Worm (Caenorhabditis elegans) whole organism, L1 larva: ENCODE measurements around the gene tbb-1.

Source experiments
- C04F5.9 ChIP-seq: sonication (generic microtip); optimal IDR thresholded peaks from 2 replicates; lab custom pipeline; 2016; ENCODE audit warnings: missing genetic modification characterization, missing compliant biosample characterization
- C16A3.4 ChIP-seq: fragments of 150-350 bp; optimal IDR thresholded peaks from 2 replicates; lab custom pipeline; 2014; ENCODE audit warnings: missing biosample characterization, missing genetic modification characterization
- C34B4.2 ChIP-seq: sonication (generic microtip); optimal IDR thresholded peaks from 2 replicates; lab custom pipeline; 2017; ENCODE audit warnings: mild to moderate bottlenecking, missing genetic modification characterization, missing compliant biosample characterization
- F16B12.6 ChIP-seq: fragments of 150-350 bp; optimal IDR thresholded peaks from 2 replicates; lab custom pipeline; 2014; ENCODE audit warnings: missing biosample characterization, missing genetic modification characterization
- aha-1 ChIP-seq: fragments of 150-350 bp; optimal IDR thresholded peaks from 2 replicates; lab custom pipeline; 2014; ENCODE audit warnings: missing biosample characterization, missing genetic modification characterization
- aly-2 ChIP-seq: fragments of 150-350 bp; optimal IDR thresholded peaks from 2 replicates; lab custom pipeline; 2014; ENCODE audit warnings: missing biosample characterization, missing genetic modification characterization
- ceh-8 ChIP-seq: fragments of 200-800 bp; sonication (Bioruptor generic); optimal IDR thresholded peaks from 2 replicates; lab custom pipeline; 2018; ENCODE audit warnings: mild to moderate bottlenecking, missing genetic modification characterization, moderate library complexity, missing compliant biosample characterization
- ceh-88 ChIP-seq: fragments of 200-800 bp; sonication (Bioruptor generic); IDR thresholded peaks from 2 replicates; pipeline ENCODE4 v1.3.6; 2022; ENCODE audit warnings: missing genetic modification characterization, missing compliant biosample characterization
- ceh-90 ChIP-seq: sonication (generic microtip); optimal IDR thresholded peaks from 2 replicates; lab custom pipeline; 2016; ENCODE audit warnings: missing genetic modification characterization, missing compliant biosample characterization
- dpl-1 ChIP-seq, 3 experiments: fragments of 150-350 bp in 2 of 3; sonication (generic microtip) in 1 of 3; optimal IDR thresholded peaks; 2 replicates each; lab custom pipeline; 2014 to 2017; ENCODE audit warnings: missing biosample characterization in 3 of 3, missing genetic modification characterization in 3 of 3, missing genetic modification reagents in 3 of 3
- dsc-1 ChIP-seq: sonication (generic microtip); optimal IDR thresholded peaks from 2 replicates; lab custom pipeline; 2016; ENCODE audit warnings: mild to moderate bottlenecking, missing genetic modification characterization, missing compliant biosample characterization
- efl-1 ChIP-seq, 4 experiments: fragments of 150-350 bp; optimal IDR thresholded peaks in 3 of 4; peaks in 1 of 4; 1 replicate in 1 of 4; 2 replicates in 3 of 4; lab custom pipeline; 2014; ENCODE audit warnings: missing biosample characterization in 2 of 4, missing genetic modification characterization in 2 of 4, missing genetic modification reagents in 2 of 4
- egl-13 ChIP-seq: sonication (generic microtip); optimal IDR thresholded peaks from 2 replicates; lab custom pipeline; 2016; ENCODE audit warnings: missing genotype, missing genetic modification reagents, missing genetic modification characterization, missing compliant biosample characterization
- egl-27 ChIP-seq, 2 experiments: fragments of 150-350 bp in 1 of 2; sonication (generic microtip); optimal IDR thresholded peaks; 3 replicates each; lab custom pipeline; 2017 to 2018; ENCODE audit warnings: missing biosample characterization in 2 of 2, missing genetic modification characterization in 2 of 2, missing genetic modification reagents in 2 of 2
- elt-2 ChIP-seq: sonication (generic microtip); optimal IDR thresholded peaks from 2 replicates; lab custom pipeline; 2016; ENCODE audit warnings: missing genetic modification characterization, mild to moderate bottlenecking, inconsistent platforms, missing compliant biosample characterization, missing genetic modification reagents
- elt-3 ChIP-seq, 6 experiments: fragments of 150-350 bp in 1 of 6; sonication (generic microtip); optimal IDR thresholded peaks; 2 replicates each; lab custom pipeline; 2017 to 2018; ENCODE audit warnings: missing biosample characterization in 6 of 6, missing genetic modification characterization in 6 of 6, inconsistent platforms in 1 of 6
- fkh-8 ChIP-seq: sonication (generic microtip); optimal IDR thresholded peaks from 2 replicates; lab custom pipeline; 2016; ENCODE audit warnings: mild to moderate bottlenecking, missing genetic modification characterization, missing compliant biosample characterization
- fos-1 ChIP-seq: fragments of 150-350 bp; optimal IDR thresholded peaks from 2 replicates; lab custom pipeline; 2014; ENCODE audit warnings: missing biosample characterization, missing genetic modification characterization
- grh-1 ChIP-seq: fragments of 200-800 bp; sonication (Bioruptor generic); IDR thresholded peaks from 2 replicates; pipeline ENCODE4 v1.3.6; 2022; ENCODE audit warnings: missing genetic modification reagents, missing genetic modification characterization, missing compliant biosample characterization
- hlh-4 ChIP-seq: sonication (generic microtip); optimal IDR thresholded peaks from 2 replicates; lab custom pipeline; 2016; ENCODE audit warnings: mild to moderate bottlenecking, missing genetic modification characterization, missing compliant biosample characterization
- hpl-2 ChIP-seq: fragments of 150-350 bp; optimal IDR thresholded peaks from 2 replicates; lab custom pipeline; 2014; ENCODE audit warnings: missing biosample characterization, missing genetic modification reagents, missing genetic modification characterization
- isw-1 ChIP-seq: fragments of 200-800 bp; sonication (Bioruptor generic); IDR thresholded peaks from 2 replicates; pipeline ENCODE4 v1.3.6; 2022; ENCODE audit warnings: missing genetic modification characterization, missing compliant biosample characterization
- lin-13 ChIP-seq: fragments of 150-350 bp; optimal IDR thresholded peaks from 2 replicates; lab custom pipeline; 2014; ENCODE audit warnings: missing biosample characterization, missing genetic modification reagents, missing genetic modification characterization
- lin-35 ChIP-seq, 2 experiments: fragments of 150-350 bp; optimal IDR thresholded peaks; 2 replicates each; lab custom pipeline; 2014; ENCODE audit warnings: missing biosample characterization in 2 of 2, missing genetic modification characterization in 2 of 2, missing genetic modification reagents in 2 of 2
- lsy-2 ChIP-seq, 2 experiments: fragments of 150-350 bp; optimal IDR thresholded peaks; 2 replicates each; lab custom pipeline; 2014; ENCODE audit warnings: missing biosample characterization in 2 of 2, missing genetic modification characterization in 2 of 2
- mab-9 ChIP-seq: fragments of 200-800 bp; sonication (Bioruptor generic); IDR thresholded peaks from 2 replicates; pipeline ENCODE4 v1.3.6; 2022; ENCODE audit warnings: missing genetic modification reagents, missing genetic modification characterization, missing compliant biosample characterization
- mdl-1 ChIP-seq, 2 experiments: fragments of 150-350 bp; optimal IDR thresholded peaks; 2 replicates each; lab custom pipeline; 2014 to 2017; ENCODE audit warnings: missing biosample characterization in 2 of 2, missing genetic modification characterization in 2 of 2, inconsistent platforms in 1 of 2
- mef-2 ChIP-seq: fragments of 150-350 bp; optimal IDR thresholded peaks from 2 replicates; lab custom pipeline; 2014; ENCODE audit warnings: missing biosample characterization, missing genetic modification characterization
- mep-1 ChIP-seq: fragments of 150-350 bp; optimal IDR thresholded peaks from 2 replicates; lab custom pipeline; 2014; ENCODE audit warnings: missing biosample characterization, missing genetic modification characterization
- nhr-11 ChIP-seq: fragments of 150-350 bp; optimal IDR thresholded peaks from 2 replicates; lab custom pipeline; 2014; ENCODE audit warnings: missing biosample characterization, missing genetic modification characterization
- nhr-19 ChIP-seq: fragments of 200-800 bp; sonication (Bioruptor generic); conservative IDR thresholded peaks from 2 replicates; pipeline ENCODE4 v1.3.6; 2022; ENCODE audit warnings: missing genetic modification characterization, missing compliant biosample characterization
- nhr-20 ChIP-seq: sonication (generic microtip); optimal IDR thresholded peaks from 2 replicates; lab custom pipeline; 2016; ENCODE audit warnings: mild to moderate bottlenecking, missing genetic modification characterization, missing compliant biosample characterization
- nhr-28 ChIP-seq: fragments of 150-350 bp; optimal IDR thresholded peaks from 2 replicates; lab custom pipeline; 2014; ENCODE audit warnings: missing biosample characterization, missing genetic modification characterization
- nhr-71 ChIP-seq: sonication (generic microtip); optimal IDR thresholded peaks from 2 replicates; lab custom pipeline; 2016; ENCODE audit warnings: mild to moderate bottlenecking, missing genetic modification characterization, moderate library complexity, missing compliant biosample characterization
- nhr-84 ChIP-seq: sonication (generic microtip); optimal IDR thresholded peaks from 2 replicates; lab custom pipeline; 2017; ENCODE audit warnings: missing biosample characterization, missing genetic modification characterization
- nhr-90 ChIP-seq: sonication (generic microtip); optimal IDR thresholded peaks from 2 replicates; lab custom pipeline; 2016; ENCODE audit warnings: mild to moderate bottlenecking, missing genetic modification characterization, missing compliant biosample characterization; ENCODE audit not compliant: poor library complexity
- pax-3 ChIP-seq: fragments of 200-800 bp; sonication (Bioruptor generic); optimal IDR thresholded peaks from 2 replicates; lab custom pipeline; 2018; ENCODE audit warnings: mild to moderate bottlenecking, missing genetic modification characterization, moderate library complexity, missing compliant biosample characterization
- skn-1 ChIP-seq: fragments of 150-350 bp; optimal IDR thresholded peaks from 2 replicates; lab custom pipeline; 2014; ENCODE audit warnings: missing biosample characterization, missing genetic modification characterization
- sup-37 ChIP-seq: fragments of 200-800 bp; sonication (Bioruptor generic); optimal IDR thresholded peaks from 2 replicates; lab custom pipeline; 2018; ENCODE audit warnings: mild to moderate bottlenecking, missing genetic modification characterization, missing compliant biosample characterization
- swsn-7 ChIP-seq: sonication (generic microtip); optimal IDR thresholded peaks from 2 replicates; lab custom pipeline; 2016; ENCODE audit warnings: missing genetic modification characterization, missing compliant biosample characterization
- tbx-2 ChIP-seq: sonication (generic microtip); optimal IDR thresholded peaks from 2 replicates; lab custom pipeline; 2016; ENCODE audit warnings: missing genetic modification characterization, missing compliant biosample characterization
- unc-30 ChIP-seq: sonication (generic microtip); optimal IDR thresholded peaks from 2 replicates; lab custom pipeline; 2017; ENCODE audit warnings: missing biosample characterization, missing genetic modification characterization
- unc-98 ChIP-seq: fragments of 200-800 bp; sonication (Bioruptor generic); IDR thresholded peaks from 2 replicates; pipeline ENCODE4 v1.3.6; 2022; ENCODE audit warnings: missing genetic modification characterization, missing compliant biosample characterization
- ztf-11 ChIP-seq, 2 experiments: sonication (generic microtip); optimal IDR thresholded peaks; 2 replicates each; lab custom pipeline; 2016 to 2017; ENCODE audit warnings: missing genetic modification characterization in 2 of 2, missing biosample characterization in 1 of 2, missing compliant biosample characterization in 1 of 2

Gene tbb-1

DNA sequence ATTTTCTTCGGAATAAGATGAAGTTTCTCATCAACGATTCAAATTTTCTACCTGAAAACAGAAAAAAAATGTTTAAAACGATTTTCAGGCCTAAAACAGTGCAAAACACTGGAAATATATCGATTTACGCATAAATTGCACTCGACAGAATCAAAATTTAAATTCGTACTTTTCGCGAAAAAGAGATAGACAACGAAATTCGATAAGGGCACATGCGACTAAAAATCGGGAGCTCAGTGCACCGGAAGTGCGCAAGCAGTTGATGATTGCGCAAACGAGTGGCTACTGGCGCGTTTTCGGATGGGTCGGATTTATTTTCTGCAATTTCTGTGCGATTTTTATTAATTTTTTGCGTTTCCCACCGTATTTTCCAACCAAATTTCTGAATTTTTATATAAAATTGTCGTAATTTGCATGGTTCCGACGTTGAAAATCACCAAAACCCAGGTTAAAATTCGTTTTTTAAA is 35.2 kb downstream of the tbb-1 start, which contains the start of the genes Y39A1A.21 and Y39A1A.22 (continued):
- TF ChIP-seq F16B12.6 (tag; lab: Kevin White, UChicago) (peak; percentile 73), ztf-11 (tag; optimal IDR thresholded peaks at IDR 0.05; lab: Kevin White, UChicago) (peak in 1 of 2 experiments; percentile 75), nhr-11 (peak; percentile 35), nhr-20 (peak; percentile 78), unc-98 (GFP tag; lab: Robert Waterston, UW) (no peak), egl-13 (tag; lab: Kevin White, UChicago) (peak; percentile 64), mef-2 (tag; lab: Kevin White, UChicago) (peak; percentile 33), dpl-1 (GFP tag; optimal IDR thresholded peaks at IDR 0.05; lab: Kevin White, UChicago) (peak; percentile 79 to 85 (median 82)), mep-1 (tag; lab: Kevin White, UChicago) (peak; percentile 88), nhr-28 (tag; lab: Kevin White, UChicago) (no peak), aly-2 (tag; lab: Kevin White, UChicago) (peak; percentile 86), elt-2 (tag; lab: Kevin White, UChicago) (peak; percentile 49), efl-1 (optimal IDR thresholded peaks at IDR 0.05; lab: Kevin White, UChicago) (peak; percentile 84 to 86), efl-1 (GFP tag; optimal IDR thresholded peaks at IDR 0.05 in 1 of 2; lab: Kevin White, UChicago) (peak; percentile 80 to 98), hpl-2 (GFP tag; lab: Kevin White, UChicago) (no peak), nhr-84 (tag; lab: Kevin White, UChicago) (no peak), C04F5.9 (tag; lab: Kevin White, UChicago) (peak; percentile 28), nhr-19 (GFP tag; lab: Robert Waterston, UW) (peak; percentile 86), dsc-1 (tag; lab: Kevin White, UChicago) (peak; percentile 91), fos-1 (tag; lab: Kevin White, UChicago) (peak; percentile 32), elt-3 (tag; optimal IDR thresholded peaks at IDR 0.05; lab: Kevin White, UChicago) (peak in 2 of 6 experiments; percentile 7 to 22), ceh-88 (GFP tag; lab: Robert Waterston, UW) (peak; percentile 45; the same call in 1 of the 2 replicates), ceh-90 (tag; lab: Kevin White, UChicago) (no peak), tbx-2 (tag; lab: Kevin White, UChicago) (peak; percentile 87), nhr-90 (tag; lab: Kevin White, UChicago) (peak; percentile 86), swsn-7 (tag; lab: Kevin White, UChicago) (peak; percentile 86), isw-1 (GFP tag; lab: Robert Waterston, UW) (peak; percentile 78), C16A3.4 (tag; lab: Kevin White, UChicago) (peak; percentile 71), nhr-71 (tag; lab: Kevin White, UChicago) (peak; percentile 89), aha-1 (tag; lab: Kevin White, UChicago) (peak; percentile 43), ceh-8 (peak; percentile 60), grh-1 (GFP tag; lab: Robert Waterston, UW) (peak; percentile 75), sup-37 (peak; percentile 70), lsy-2 (tag; optimal IDR thresholded peaks at IDR 0.05; lab: Kevin White, UChicago) (peak; percentile 86 to 88), skn-1 (tag; lab: Kevin White, UChicago) (peak; percentile 53), mab-9 (GFP tag; lab: Robert Waterston, UW) (peak; percentile 80), lin-13 (GFP tag; lab: Kevin White, UChicago) (peak; percentile 86), mdl-1 (tag; optimal IDR thresholded peaks at IDR 0.05; lab: Kevin White, UChicago) (peak in 1 of 2 experiments; percentile 66), lin-35 (GFP tag; optimal IDR thresholded peaks at IDR 0.05; lab: Kevin White, UChicago) (peak; percentile 83 to 88), egl-27 (tag; optimal IDR thresholded peaks at IDR 0.05; lab: Kevin White, UChicago) (no peak), unc-30 (tag; lab: Kevin White, UChicago) (no peak)

DNA sequence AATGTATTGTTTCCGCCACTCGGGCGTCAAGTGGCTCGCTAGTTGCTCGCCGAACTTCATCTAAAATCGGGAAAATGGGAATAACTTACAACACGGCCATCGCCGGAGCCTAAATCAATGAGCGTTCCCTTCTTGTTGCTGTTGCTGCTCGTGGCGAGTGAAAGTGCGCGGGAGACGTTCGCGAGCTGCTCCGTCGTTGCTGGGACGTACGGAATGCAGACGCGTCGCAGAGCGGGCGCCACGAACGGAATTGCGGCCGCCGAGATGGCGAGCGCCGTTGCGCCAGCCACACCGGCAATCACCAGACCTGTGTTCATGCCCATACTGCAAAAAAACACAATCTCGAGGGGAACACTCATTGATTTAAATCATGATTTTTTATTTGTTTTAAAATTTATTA is 35.8 kb downstream of the tbb-1 start:
- TF ChIP-seq hpl-2 (GFP tag; lab: Kevin White, UChicago) (no peak), fos-1 (tag; lab: Kevin White, UChicago) (no peak), C34B4.2 (tag; lab: Kevin White, UChicago) (no peak), hlh-4 (no peak), lin-35 (GFP tag; optimal IDR thresholded peaks at IDR 0.05; lab: Kevin White, UChicago) (no peak), nhr-20 (no peak), fkh-8 (tag; lab: Kevin White, UChicago) (no peak), pax-3 (tag; lab: Kevin White, UChicago) (no peak), dsc-1 (tag; lab: Kevin White, UChicago) (no peak), C16A3.4 (tag; lab: Kevin White, UChicago) (no peak), mdl-1 (tag; optimal IDR thresholded peaks at IDR 0.05; lab: Kevin White, UChicago) (no peak), efl-1 (optimal IDR thresholded peaks at IDR 0.05; lab: Kevin White, UChicago) (no peak), efl-1 (GFP tag; optimal IDR thresholded peaks at IDR 0.05 in 1 of 2; lab: Kevin White, UChicago) (no peak), swsn-7 (tag; lab: Kevin White, UChicago) (no peak), dpl-1 (GFP tag; optimal IDR thresholded peaks at IDR 0.05; lab: Kevin White, UChicago) (no peak), aha-1 (tag; lab: Kevin White, UChicago) (no peak), nhr-28 (tag; lab: Kevin White, UChicago) (no peak), mab-9 (GFP tag; lab: Robert Waterston, UW) (no peak)
